Fruit fly (Drosophila melanogaster): ENCODE data around the gene CG18473.

DNA sequence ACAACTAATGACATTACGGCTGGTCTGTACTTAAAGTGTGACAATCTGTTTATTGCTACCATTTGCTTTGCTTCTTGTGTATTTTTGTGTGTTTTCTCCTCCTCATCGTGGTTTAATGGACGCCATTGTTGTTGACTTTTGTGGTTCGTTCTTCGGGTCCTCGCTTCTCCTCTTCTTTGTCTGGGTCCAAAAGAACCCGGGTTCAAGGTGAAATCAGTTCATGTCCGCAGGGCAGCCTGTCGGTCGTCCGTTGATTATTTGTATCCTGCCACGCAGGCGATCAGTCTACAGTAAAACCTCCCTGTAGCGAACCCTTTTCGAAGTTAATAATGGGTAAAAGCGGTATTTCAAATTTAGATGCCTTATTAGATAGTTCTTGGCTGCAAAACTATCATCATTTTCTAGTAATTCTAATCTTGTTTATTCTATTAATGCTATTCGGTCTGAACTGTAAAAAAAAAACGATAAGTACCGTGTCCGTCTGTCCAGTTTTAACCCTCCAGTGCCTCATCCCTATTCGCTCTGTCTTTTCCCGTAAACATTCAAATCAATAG is 13.8 kb upstream of the CG18473 start:
- no peak for TF ChIP-seq CG7101 (tag; optimal IDR thresholded peaks at IDR 0.05)
- TF ChIP-seq CG5204 (GFP tag; optimal IDR thresholded peaks at IDR 0.05), result no peak

Data from whole organism, adult.